Fruit fly (Drosophila melanogaster): ENCODE results near the gene Tdh.

Gene Tdh

dm6 chr3L:20470991-20471498, 4.3 kb downstream of the Tdh start (continued):
- TF ChIP-seq lilli (GFP tag; optimal IDR thresholded peaks at IDR 0.05), result peak; percentile 0
- TF ChIP-seq fd102C (GFP tag; optimal IDR thresholded peaks at IDR 0.05), result no peak
- peak; percentile 63 for TF ChIP-seq phol (tag; optimal IDR thresholded peaks at IDR 0.05)
- peak; percentile 16 for TF ChIP-seq CG2116 (GFP tag; optimal IDR thresholded peaks at IDR 0.05)
- no peak for TF ChIP-seq Hr39 (optimal IDR thresholded peaks at IDR 0.05)
- peak; percentile 6 for TF ChIP-seq CG18476 (GFP tag; optimal IDR thresholded peaks at IDR 0.05)
- no peak for TF ChIP-seq Bdp1 (GFP tag; optimal IDR thresholded peaks at IDR 0.05)
- TF ChIP-seq CG3847 (GFP tag; IDR thresholded peaks at IDR 0.05), result 0 out of 2 replicates have a peak, but pooled peaks have one; percentile 10
- TF ChIP-seq BtbVII (GFP tag; optimal IDR thresholded peaks at IDR 0.05), result peak; percentile 58
- no peak for TF ChIP-seq repo (GFP tag; optimal IDR thresholded peaks at IDR 0.05)
- peak; percentile 69 for TF ChIP-seq seq (GFP tag; IDR thresholded peaks at IDR 0.05)
- peak; percentile 84 for TF ChIP-seq chinmo (GFP tag; IDR thresholded peaks at IDR 0.05; ENCODE audit: partially characterized antibody)
- no peak for TF ChIP-seq CG16813 (GFP tag; IDR thresholded peaks at IDR 0.05; ENCODE audit: partially characterized antibody)
- TF ChIP-seq bsh (GFP tag; optimal IDR thresholded peaks at IDR 0.05), result peak in 1 of 2 experiments; percentile 66
- no peak for TF ChIP-seq CG13287 (GFP tag; IDR thresholded peaks at IDR 0.05; ENCODE audit: partially characterized antibody)
- peak; percentile 41; the same call in 2 of the 3 replicates for TF ChIP-seq ase (GFP tag; IDR thresholded peaks at IDR 0.05)
- peak; percentile 47 for TF ChIP-seq CG18262 (tag; optimal IDR thresholded peaks at IDR 0.05)
- peak; percentile 0 for TF ChIP-seq Nf-YB (GFP tag; optimal IDR thresholded peaks at IDR 0.05)
- peak; percentile 28 for TF ChIP-seq ems (GFP tag; optimal IDR thresholded peaks at IDR 0.05)
- no peak for TF ChIP-seq Gsc (GFP tag; IDR thresholded peaks at IDR 0.05)
- TF ChIP-seq CG31224 (GFP tag; IDR thresholded peaks at IDR 0.05), result no peak
- TF ChIP-seq Max (GFP tag; optimal IDR thresholded peaks at IDR 0.05), result peak; percentile 55
- TF ChIP-seq CG4730 (GFP tag; IDR thresholded peaks at IDR 0.05), result 0 out of 2 replicates have a peak, but pooled peaks have one; percentile 19
- no peak for TF ChIP-seq Atf-2 (GFP tag; optimal IDR thresholded peaks at IDR 0.05)
- no peak for TF ChIP-seq nerfin-1 (tag; optimal IDR thresholded peaks at IDR 0.05)
- no peak for TF ChIP-seq crol (GFP tag; IDR thresholded peaks at IDR 0.05)
- TF ChIP-seq chm (GFP tag; IDR thresholded peaks at IDR 0.05), result peak; percentile 53; the same call in 1 of the 2 replicates
- TF ChIP-seq Hr78 (GFP tag; optimal IDR thresholded peaks at IDR 0.05), result no peak
- peak; percentile 63 for TF ChIP-seq Fer1 (GFP tag; optimal IDR thresholded peaks at IDR 0.05)
- peak; percentile 29 for TF ChIP-seq CG10654 (GFP tag; optimal IDR thresholded peaks at IDR 0.05)
- peak; percentile 5 for TF ChIP-seq CG7987 (GFP tag; optimal IDR thresholded peaks at IDR 0.05)
- no peak for TF ChIP-seq CG15073 (GFP tag; optimal IDR thresholded peaks at IDR 0.05)
- TF ChIP-seq pb (GFP tag; optimal IDR thresholded peaks at IDR 0.05), result no peak
- peak; percentile 43; the same call in 1 of the 3 replicates for TF ChIP-seq CG2889 (GFP tag; IDR thresholded peaks at IDR 0.05)
- no peak for TF ChIP-seq Antp (GFP tag; optimal IDR thresholded peaks at IDR 0.05)
- no peak for TF ChIP-seq CG15696 (tag; optimal IDR thresholded peaks at IDR 0.05)
- TF ChIP-seq ash1 (GFP tag; optimal IDR thresholded peaks at IDR 0.05), result no peak
- TF ChIP-seq CG12104 (GFP tag; optimal IDR thresholded peaks at IDR 0.05), result peak; percentile 49
- TF ChIP-seq CG12219 (GFP tag; optimal IDR thresholded peaks at IDR 0.05), result peak; percentile 53
- TF ChIP-seq shn (GFP tag; optimal IDR thresholded peaks at IDR 0.05), result no peak
- TF ChIP-seq CG42726 (GFP tag; IDR thresholded peaks at IDR 0.05; ENCODE audit: partially characterized antibody), result no peak
- no peak for TF ChIP-seq CG7271 (tag; optimal IDR thresholded peaks at IDR 0.05)
- TF ChIP-seq Ets97D (GFP tag; optimal IDR thresholded peaks at IDR 0.05), result no peak
- TF ChIP-seq hkb (optimal IDR thresholded peaks at IDR 0.05), result no peak
- TF ChIP-seq hkb (GFP tag; IDR thresholded peaks at IDR 0.05), result peak; percentile 84
- no peak for TF ChIP-seq MESR4 (GFP tag; optimal IDR thresholded peaks at IDR 0.05)
- peak; percentile 44 for TF ChIP-seq gcm (GFP tag; optimal IDR thresholded peaks at IDR 0.05)
- peak; percentile 48 for TF ChIP-seq tin (GFP tag; optimal IDR thresholded peaks at IDR 0.05)
- no peak for TF ChIP-seq yki (optimal IDR thresholded peaks at IDR 0.05)
- no peak for TF ChIP-seq YL-1 (GFP tag; optimal IDR thresholded peaks at IDR 0.05)
- peak; percentile 20; the same call in 1 of the 2 replicates for TF ChIP-seq ssp (GFP tag; IDR thresholded peaks at IDR 0.05)
